Worm (Caenorhabditis elegans) whole organism, L4/young adult: ENCODE measurements around the gene F25E2.2.

Source experiments
- W03F9.2 ChIP-seq: fragments of 150-350 bp; optimal IDR thresholded peaks from 2 replicates; lab custom pipeline; 2014; ENCODE audit warnings: missing biosample characterization, missing genetic modification characterization
- dao-5 ChIP-seq: sonication (generic microtip); optimal IDR thresholded peaks from 2 replicates; lab custom pipeline; 2016; ENCODE audit warnings: missing genotype, missing genetic modification characterization, moderate library complexity, missing compliant biosample characterization
- him-1 ChIP-seq: sonication (generic microtip); optimal IDR thresholded peaks from 2 replicates; lab custom pipeline; 2016; ENCODE audit warnings: missing genotype, missing genetic modification reagents, missing genetic modification characterization, missing compliant biosample characterization

The F25E2.2 gene

DNA sequence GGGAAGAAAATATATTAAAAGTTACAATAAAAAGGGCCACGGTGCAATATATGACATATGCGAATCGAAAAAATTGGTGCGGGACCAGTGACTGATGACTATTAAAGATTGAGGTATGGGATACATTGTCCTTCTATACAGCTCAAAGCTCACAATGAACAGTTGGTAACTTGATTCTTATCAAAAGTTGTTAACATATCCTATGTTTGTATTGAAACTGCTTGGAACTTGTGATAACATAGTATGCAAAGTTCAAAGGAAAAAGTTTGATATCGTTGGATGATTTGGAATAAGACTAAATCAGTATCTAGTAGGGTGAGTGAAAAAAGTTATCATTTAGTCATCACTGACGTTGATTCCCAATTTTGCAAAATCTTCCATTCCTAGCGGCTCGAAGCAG is 7.4 kb upstream of the F25E2.2 start:
- TF ChIP-seq him-1 (no peak), W03F9.2 (tag; lab: Kevin White, UChicago) (no peak), dao-5 (tag; lab: Kevin White, UChicago) (no peak)

ce11 chrX:815929-816328 is 5.3 kb upstream of the F25E2.2 start, which contains the start of gene ifd-2:
ifd-2 (minus strand) TSS chrX:815929.
- TF ChIP-seq W03F9.2 (tag; lab: Kevin White, UChicago) = no peak
- TF ChIP-seq dao-5 (tag; lab: Kevin White, UChicago) = no peak
- no peak for TF ChIP-seq him-1

ce11 chrX:813063-813462 is 2.5 kb upstream of the F25E2.2 start, which contains the start of gene F25E2.3:
F25E2.3 (minus strand) TSS chrX:813163.
- TF ChIP-seq him-1 (no peak), dao-5 (tag; lab: Kevin White, UChicago) (no peak)

ce11 chrX:812264-812663 is 1.7 kb upstream of the F25E2.2 start:
- TF ChIP-seq dao-5 (tag; lab: Kevin White, UChicago) (no peak), W03F9.2 (tag; lab: Kevin White, UChicago) (no peak), him-1 (no peak)

- TF ChIP-seq W03F9.2 (tag; lab: Kevin White, UChicago) = peak; percentile 98
- peak; percentile 99 for TF ChIP-seq him-1
- TF ChIP-seq dao-5 (tag; lab: Kevin White, UChicago) = peak; percentile 67
Measured at ce11 chrX:806515-806914, 4.1 kb downstream of the F25E2.2 start.

ce11 chrX:802478-802877 is 8.1 kb downstream of the F25E2.2 start, which contains the start of gene gtr-1:
gtr-1 (plus strand) TSS chrX:802778.
- no peak for TF ChIP-seq him-1
- no peak for TF ChIP-seq dao-5 (tag; lab: Kevin White, UChicago)
- no peak for TF ChIP-seq W03F9.2 (tag; lab: Kevin White, UChicago)

ce11 chrX:790593-790992 is 20.0 kb downstream of the F25E2.2 start:
- TF ChIP-seq him-1 (no peak), dao-5 (tag; lab: Kevin White, UChicago) (no peak), W03F9.2 (tag; lab: Kevin White, UChicago) (no peak)

DNA sequence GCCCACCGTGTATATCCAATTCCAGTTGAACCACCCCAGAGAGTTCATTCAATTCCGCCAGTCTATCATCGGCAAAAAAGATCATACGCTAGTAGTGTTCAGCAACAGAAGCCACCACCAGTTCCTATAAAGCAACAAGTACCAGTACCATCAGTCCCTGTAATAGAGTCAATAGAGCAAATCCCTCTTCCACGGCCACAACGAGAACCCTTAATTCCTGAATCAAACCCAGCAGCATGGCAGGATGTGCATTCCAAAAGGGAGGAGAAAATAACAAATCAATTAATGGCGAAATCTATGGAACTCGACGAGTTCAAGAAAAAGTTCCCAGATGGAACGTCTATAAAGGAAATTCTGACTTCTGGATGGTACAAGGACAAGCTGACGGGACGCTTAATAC is 20.7 kb downstream of the F25E2.2 start:
- TF ChIP-seq dao-5 (tag; lab: Kevin White, UChicago) (no peak), W03F9.2 (tag; lab: Kevin White, UChicago) (no peak), him-1 (no peak)

DNA sequence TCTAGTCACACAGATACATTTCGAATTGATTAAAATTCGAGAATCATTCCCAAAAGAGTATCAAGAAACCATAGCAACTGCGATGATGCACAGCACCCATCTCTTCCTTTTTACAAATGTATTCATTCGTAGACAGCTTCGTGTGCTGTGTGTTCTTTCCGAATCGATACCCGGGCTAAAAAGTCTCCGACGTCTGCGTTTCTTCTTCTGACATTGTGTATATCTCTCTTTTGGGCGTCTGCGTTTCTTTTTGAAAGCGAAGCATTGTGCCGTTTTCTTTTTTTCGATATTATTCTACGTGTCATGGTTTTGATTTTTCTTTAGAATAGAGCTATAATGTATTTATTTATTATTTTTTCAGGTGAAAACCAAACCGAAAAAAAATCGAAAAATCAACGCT is 22.6 kb downstream of the F25E2.2 start, which contains the start of gene attf-5:
attf-5 (plus strand) TSS at position 362 of the 400 bp plus-strand sequence.
- no peak for TF ChIP-seq W03F9.2 (tag; lab: Kevin White, UChicago)
- TF ChIP-seq dao-5 (tag; lab: Kevin White, UChicago) = no peak
- no peak for TF ChIP-seq him-1

ce11 chrX:785368-785767 is 25.2 kb downstream of the F25E2.2 start:
- TF ChIP-seq him-1 (no peak), dao-5 (tag; lab: Kevin White, UChicago) (no peak), W03F9.2 (tag; lab: Kevin White, UChicago) (no peak)

- TF ChIP-seq him-1 (no peak), dao-5 (tag; lab: Kevin White, UChicago) (no peak), W03F9.2 (tag; lab: Kevin White, UChicago) (no peak)
Measured at ce11 chrX:784853-785252, 25.7 kb downstream of the F25E2.2 start, which contains the start of gene T04G9.6. T04G9.6 (minus strand) TSS chrX:784953.

DNA sequence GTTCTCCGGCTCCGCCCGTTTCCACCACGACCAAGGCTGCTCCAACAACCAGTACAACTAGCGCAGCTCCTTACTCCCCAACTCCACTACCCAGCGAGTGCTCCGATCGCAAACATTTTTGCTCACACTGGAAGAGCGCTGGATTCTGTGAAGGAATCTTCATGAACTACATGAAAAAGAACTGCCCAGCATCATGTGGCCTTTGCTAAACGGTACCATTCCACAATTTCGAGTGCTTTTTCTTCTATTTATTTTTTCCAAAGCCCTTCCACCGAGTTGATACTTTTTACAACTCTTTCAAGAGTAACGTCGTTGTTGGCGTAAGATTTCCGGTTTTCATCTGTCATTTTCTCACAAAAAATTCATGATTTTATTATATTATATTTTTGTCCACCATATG is 30.6 kb downstream of the F25E2.2 start:
- TF ChIP-seq dao-5 (tag; lab: Kevin White, UChicago) = no peak
- TF ChIP-seq him-1 = no peak
- no peak for TF ChIP-seq W03F9.2 (tag; lab: Kevin White, UChicago)

ce11 chrX:779259-779658 is 31.3 kb downstream of the F25E2.2 start:
- TF ChIP-seq him-1 = no peak

DNA sequence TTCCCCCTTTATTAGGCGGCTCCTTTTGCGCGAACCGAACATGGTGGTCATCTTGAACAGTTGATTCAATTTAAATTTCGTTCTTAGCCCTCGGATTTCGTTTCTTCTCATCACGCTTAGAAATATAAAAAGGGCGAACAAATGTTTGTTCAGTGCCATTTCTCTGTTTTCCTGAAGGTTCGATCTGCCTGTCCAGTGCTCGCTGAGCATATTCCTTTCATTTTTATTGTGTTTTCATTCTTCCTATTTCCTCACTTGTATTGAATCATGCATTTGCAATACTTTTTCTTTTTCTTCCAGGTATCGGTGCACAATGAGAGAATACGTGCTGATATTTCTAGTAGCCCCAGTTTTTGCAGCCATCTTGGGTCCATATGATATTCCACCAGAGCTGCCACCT is 33.2 kb downstream of the F25E2.2 start, which contains the start of gene nas-15:
nas-15 (plus strand) TSS at position 301 of the 400 bp plus-strand sequence.
- TF ChIP-seq dao-5 (tag; lab: Kevin White, UChicago) (no peak), W03F9.2 (tag; lab: Kevin White, UChicago) (no peak), him-1 (no peak)

ce11 chrX:772184-772583 is 38.4 kb downstream of the F25E2.2 start, which contains the start of gene T04G9.4:
T04G9.4 (plus strand) TSS chrX:772476.
- TF ChIP-seq dao-5 (tag; lab: Kevin White, UChicago) (no peak), him-1 (no peak), W03F9.2 (tag; lab: Kevin White, UChicago) (no peak)
